Worm (Caenorhabditis elegans) whole organism, young adult: ENCODE results near the gene frm-10.
A peak's percentile ranks its signal among the peaks of the same experiment; 100 is the strongest.

ENCODE experiments used
- B0261.1 ChIP-seq: sonication (generic microtip); optimal IDR thresholded peaks from 2 replicates; lab custom pipeline; 2016; ENCODE audit warnings: mild to moderate bottlenecking, missing genetic modification characterization, moderate library complexity, missing compliant biosample characterization
- C17E4.6 ChIP-seq: fragments of 200-800 bp; sonication (Bioruptor generic); IDR thresholded peaks from 2 replicates; pipeline ENCODE4 v1.3.6; 2022; ENCODE audit warnings: missing genetic modification reagents, missing genetic modification characterization, missing compliant biosample characterization
- D2030.7 ChIP-seq: fragments of 200-800 bp; sonication (Bioruptor generic); IDR thresholded peaks from 2 replicates; pipeline ENCODE4 v1.3.6; 2022; ENCODE audit warnings: missing genetic modification reagents, missing genetic modification characterization, missing compliant biosample characterization
- F22D6.2 ChIP-seq: sonication (generic microtip); optimal IDR thresholded peaks from 2 replicates; lab custom pipeline; 2016; ENCODE audit warnings: mild to moderate bottlenecking, missing genetic modification characterization, missing compliant biosample characterization
- F33H1.4 ChIP-seq: fragments of 200-800 bp; sonication (Bioruptor generic); IDR thresholded peaks from 2 replicates; pipeline ENCODE4 v1.3.6; 2022; ENCODE audit warnings: missing genetic modification reagents, missing genetic modification characterization, missing compliant biosample characterization
- K11D2.4 ChIP-seq: fragments of 200-800 bp; sonication (Bioruptor generic); IDR thresholded peaks from 2 replicates; pipeline ENCODE4 v1.3.6; 2022; ENCODE audit warnings: missing genetic modification reagents, missing genetic modification characterization, missing compliant biosample characterization
- K12H6.12 ChIP-seq: fragments of 200-800 bp; sonication (Bioruptor generic); optimal IDR thresholded peaks from 2 replicates; lab custom pipeline; 2018; ENCODE audit warnings: mild to moderate bottlenecking, missing genetic modification characterization, missing compliant biosample characterization
- Y95B8A.8 ChIP-seq: fragments of 200-800 bp; sonication (Bioruptor generic); IDR thresholded peaks from 2 replicates; pipeline ENCODE4 v1.3.6; 2022; ENCODE audit warnings: missing genetic modification reagents, missing genetic modification characterization, missing compliant biosample characterization
- chd-7 ChIP-seq: sonication (generic microtip); optimal IDR thresholded peaks from 2 replicates; lab custom pipeline; 2016; ENCODE audit warnings: mild to moderate bottlenecking, missing genetic modification characterization, moderate library complexity, missing compliant biosample characterization
- efl-1 ChIP-seq: fragments of 150-350 bp; optimal IDR thresholded peaks from 2 replicates; lab custom pipeline; 2014; ENCODE audit warnings: missing biosample characterization, missing genetic modification reagents, missing genetic modification characterization
- him-1 ChIP-seq: sonication (generic microtip); optimal IDR thresholded peaks from 2 replicates; lab custom pipeline; 2016; ENCODE audit warnings: missing genotype, missing genetic modification reagents, missing genetic modification characterization, missing compliant biosample characterization
- let-526 ChIP-seq: fragments of 200-800 bp; sonication (Bioruptor generic); IDR thresholded peaks from 2 replicates; pipeline ENCODE4 v1.3.6; 2022; ENCODE audit warnings: missing genetic modification reagents, missing genetic modification characterization, missing compliant biosample characterization
- let-607 ChIP-seq, 2 experiments: fragments of 200-800 bp in 1 of 2; sonication (Bioruptor generic) in 1 of 2; sonication (generic microtip) in 1 of 2; optimal IDR thresholded peaks; 2 replicates each; lab custom pipeline; 2016 to 2018; ENCODE audit warnings: mild to moderate bottlenecking in 2 of 2, missing compliant biosample characterization in 2 of 2, missing genetic modification characterization in 2 of 2, moderate library complexity in 2 of 2, missing genotype in 1 of 2
- lin-35 ChIP-seq, 3 experiments: fragments of 150-350 bp in 2 of 3; sonication (generic microtip) in 1 of 3; optimal IDR thresholded peaks; 2 replicates each; lab custom pipeline; 2014 to 2018; ENCODE audit warnings: missing biosample characterization in 3 of 3, missing genetic modification characterization in 3 of 3, missing genetic modification reagents in 3 of 3
- lin-40 ChIP-seq: sonication (generic microtip); optimal IDR thresholded peaks from 2 replicates; lab custom pipeline; 2016; ENCODE audit warnings: missing genetic modification characterization, mild to moderate bottlenecking, missing compliant biosample characterization, missing genotype, missing genetic modification reagents
- lin-54 ChIP-seq: fragments of 200-800 bp; sonication (Bioruptor generic); optimal IDR thresholded peaks from 2 replicates; lab custom pipeline; 2018; ENCODE audit warnings: mild to moderate bottlenecking, missing genetic modification characterization, missing compliant biosample characterization
- madf-8 ChIP-seq: fragments of 200-800 bp; sonication (Bioruptor generic); conservative IDR thresholded peaks from 2 replicates; pipeline ENCODE4 v1.3.6; 2022; ENCODE audit warnings: missing genetic modification reagents, missing genetic modification characterization, missing compliant biosample characterization
- mel-28 ChIP-seq: sonication (generic microtip); optimal IDR thresholded peaks from 2 replicates; lab custom pipeline; 2016; ENCODE audit warnings: borderline replicate concordance, mild to moderate bottlenecking, missing genetic modification characterization, missing compliant biosample characterization
- mxl-1 ChIP-seq: sonication (generic microtip); optimal IDR thresholded peaks from 2 replicates; lab custom pipeline; 2016; ENCODE audit warnings: missing genetic modification characterization, missing compliant biosample characterization
- nfyb-1 ChIP-seq: fragments of 200-800 bp; sonication (Bioruptor generic); IDR thresholded peaks from 2 replicates; pipeline ENCODE4 v1.3.6; 2022; ENCODE audit warnings: missing genetic modification reagents, missing genetic modification characterization, missing compliant biosample characterization
- nhr-120 ChIP-seq: fragments of 200-800 bp; sonication (Bioruptor generic); IDR thresholded peaks from 2 replicates; pipeline ENCODE4 v1.3.6; 2022; ENCODE audit warnings: missing genetic modification characterization, missing compliant biosample characterization
- nhr-179 ChIP-seq: sonication (generic microtip); optimal IDR thresholded peaks from 2 replicates; lab custom pipeline; 2016; ENCODE audit warnings: mild to moderate bottlenecking, missing genetic modification characterization, missing compliant biosample characterization
- pbrm-1 ChIP-seq: fragments of 200-800 bp; sonication (Bioruptor generic); IDR thresholded peaks from 2 replicates; pipeline ENCODE4 v1.3.6; 2022; ENCODE audit warnings: missing genetic modification reagents, missing genetic modification characterization, missing compliant biosample characterization
- rec-8 ChIP-seq, 2 experiments: sonication (generic microtip); optimal IDR thresholded peaks; 2 replicates each; lab custom pipeline; 2016; ENCODE audit warnings: mild to moderate bottlenecking in 2 of 2, missing genetic modification characterization in 2 of 2, missing genetic modification reagents in 2 of 2, missing genotype in 2 of 2, missing biosample characterization in 1 of 2, missing compliant biosample characterization in 1 of 2, moderate library complexity in 1 of 2
- rpc-1 ChIP-seq, 2 experiments: fragments of 150-350 bp in 1 of 2; sonication (generic microtip) in 1 of 2; optimal IDR thresholded peaks; 2 replicates each; lab custom pipeline; 2014 to 2018; ENCODE audit warnings: missing biosample characterization in 1 of 2, missing genetic modification characterization in 1 of 2, missing genetic modification reagents in 1 of 2, missing genotype in 1 of 2
- snpc-1.3 ChIP-seq: sonication (generic microtip); optimal IDR thresholded peaks from 2 replicates; lab custom pipeline; 2017; ENCODE audit warnings: missing genetic modification characterization, mild to moderate bottlenecking, missing compliant biosample characterization, antibody characterized with exemption, moderate library complexity, missing genotype, missing genetic modification reagents; ENCODE audit not compliant: insufficient read depth
- somi-1 ChIP-seq: fragments of 200-800 bp; sonication (Bioruptor generic); optimal IDR thresholded peaks from 2 replicates; lab custom pipeline; 2018; ENCODE audit warnings: mild to moderate bottlenecking, missing genetic modification characterization, missing compliant biosample characterization
- tbp1 ChIP-seq: fragments of 200-800 bp; sonication (Bioruptor generic); optimal IDR thresholded peaks from 2 replicates; lab custom pipeline; 2018; ENCODE audit warnings: mild to moderate bottlenecking, missing genetic modification characterization, missing compliant biosample characterization
- tlf-1 ChIP-seq: fragments of 200-800 bp; sonication (Bioruptor generic); optimal IDR thresholded peaks from 2 replicates; lab custom pipeline; 2018; ENCODE audit warnings: mild to moderate bottlenecking, missing genetic modification characterization, missing compliant biosample characterization
- unc-130 ChIP-seq: sonication (generic microtip); optimal IDR thresholded peaks from 2 replicates; lab custom pipeline; 2016; ENCODE audit warnings: missing genetic modification reagents, missing genetic modification characterization, missing compliant biosample characterization
- zim-3 ChIP-seq: sonication (generic microtip); optimal IDR thresholded peaks from 2 replicates; lab custom pipeline; 2017; ENCODE audit warnings: mild to moderate bottlenecking, missing genetic modification characterization, moderate library complexity, missing compliant biosample characterization
- ztf-18 ChIP-seq: sonication (generic microtip); optimal IDR thresholded peaks from 2 replicates; lab custom pipeline; 2016; ENCODE audit warnings: missing genotype, mild to moderate bottlenecking, missing genetic modification characterization, missing compliant biosample characterization
- ztf-25 ChIP-seq: fragments of 200-800 bp; sonication (Bioruptor generic); IDR thresholded peaks from 2 replicates; pipeline ENCODE4 v1.3.6; 2022; ENCODE audit warnings: missing genetic modification reagents, missing genetic modification characterization, missing compliant biosample characterization
- ztf-3 ChIP-seq: fragments of 200-800 bp; sonication (Bioruptor generic); optimal IDR thresholded peaks from 2 replicates; lab custom pipeline; 2018; ENCODE audit warnings: mild to moderate bottlenecking, missing genetic modification characterization, missing compliant biosample characterization

The frm-10 gene

DNA sequence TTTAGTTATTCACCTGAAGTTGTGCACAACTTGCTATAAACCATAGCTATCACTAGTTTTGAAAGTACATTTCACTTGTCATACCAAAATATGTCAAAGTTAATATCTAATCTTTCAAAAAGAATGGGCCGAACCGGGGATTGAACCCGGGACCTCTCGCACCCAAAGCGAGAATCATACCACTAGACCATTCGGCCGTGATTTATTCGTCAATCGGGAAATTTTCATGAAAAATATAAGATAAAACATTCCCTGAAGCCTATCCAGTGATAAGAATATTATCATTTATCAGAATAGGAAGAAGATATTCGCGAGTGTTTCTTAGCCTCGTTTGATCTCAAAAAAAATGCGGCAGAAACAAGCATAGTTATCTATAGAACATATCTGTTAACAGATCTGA is 44.1 kb downstream of the frm-10 start:
- TF ChIP-seq B0261.1 (tag; lab: Kevin White, UChicago), result peak; percentile 46
- TF ChIP-seq him-1, result peak; percentile 38
- peak; percentile 37 for TF ChIP-seq rpc-1 (optimal IDR thresholded peaks at IDR 0.05; lab: Kevin White, UChicago)
- peak; percentile 70 for TF ChIP-seq rpc-1 (tag; optimal IDR thresholded peaks at IDR 0.05; lab: Kevin White, UChicago)
- TF ChIP-seq tbp1, result peak; percentile 77

ce11 chrV:13509504-13509903 is 46.5 kb downstream of the frm-10 start:
- TF ChIP-seq ztf-25 (0 out of 2 replicates have a peak, but pooled peaks have one; percentile 63), him-1 (peak; percentile 11), rec-8 (tag; optimal IDR thresholded peaks at IDR 0.05; lab: Kevin White, UChicago) (peak in 1 of 2 experiments; percentile 13), D2030.7 (GFP tag; lab: Robert Waterston, UW) (peak; percentile 40; the same call in 1 of the 2 replicates), rpc-1 (optimal IDR thresholded peaks at IDR 0.05; lab: Kevin White, UChicago) (peak; percentile 46), rpc-1 (tag; optimal IDR thresholded peaks at IDR 0.05; lab: Kevin White, UChicago) (peak; percentile 74), madf-8 (GFP tag; lab: Robert Waterston, UW) (0 out of 2 replicates have a peak, but pooled peaks have one; percentile 17), tbp1 (peak; percentile 80), B0261.1 (tag; lab: Kevin White, UChicago) (peak; percentile 56)

DNA sequence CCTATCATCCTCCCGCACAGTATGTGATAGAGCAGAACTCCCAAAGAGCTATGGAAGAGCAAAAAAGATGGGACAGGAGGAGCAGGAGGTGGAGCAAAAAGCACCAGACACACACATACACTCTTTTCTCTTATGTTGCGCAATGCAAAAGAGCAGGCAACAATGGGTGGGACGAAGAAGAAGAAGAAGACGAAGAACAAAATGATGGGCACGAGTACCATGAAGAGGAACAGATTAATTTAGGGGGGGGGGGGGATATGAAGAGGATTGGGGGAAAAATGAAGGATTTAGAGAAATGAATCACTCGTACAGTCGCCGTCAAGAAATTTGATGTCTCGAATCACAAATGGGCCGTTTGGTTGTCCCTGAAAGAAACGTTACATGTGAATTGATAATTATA is 48.6 kb downstream of the frm-10 start, which contains the start of gene avr-15:
Gene avr-15 (minus strand): TSS at position 101 of the 400 bp plus-strand sequence.
- TF ChIP-seq K12H6.12 (tag; lab: Kevin White, UChicago) (no peak), rec-8 (tag; optimal IDR thresholded peaks at IDR 0.05; lab: Kevin White, UChicago) (no peak), mel-28 (tag; lab: Kevin White, UChicago) (no peak), snpc-1.3 (tag; lab: Kevin White, UChicago) (no peak), somi-1 (GFP tag; lab: Kevin White, UChicago) (no peak)

DNA sequence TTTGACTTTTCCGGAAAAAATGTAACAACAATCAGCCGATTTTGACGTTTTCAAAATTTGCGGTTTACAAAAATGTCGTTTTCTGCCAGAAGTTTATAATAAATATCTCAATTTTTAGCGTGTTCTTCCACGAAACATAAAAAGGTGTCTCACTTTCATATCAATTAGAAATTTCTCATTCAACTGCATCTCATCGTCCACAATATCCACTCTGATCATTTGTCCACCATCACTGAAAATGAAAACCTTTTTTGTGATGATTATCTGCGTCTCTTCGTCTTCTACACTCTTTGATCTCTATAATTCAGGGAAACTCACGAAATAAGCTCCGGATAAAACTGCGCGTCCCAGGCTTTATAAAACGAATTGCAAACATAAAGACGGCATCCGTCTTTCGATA is 49.5 kb downstream of the frm-10 start:
- no peak for TF ChIP-seq pbrm-1
- no peak for TF ChIP-seq Y95B8A.8 (GFP tag; lab: Robert Waterston, UW)
- no peak for TF ChIP-seq rpc-1 (optimal IDR thresholded peaks at IDR 0.05; lab: Kevin White, UChicago)
- TF ChIP-seq rpc-1 (tag; optimal IDR thresholded peaks at IDR 0.05; lab: Kevin White, UChicago), result no peak
- no peak for TF ChIP-seq nhr-179 (tag; lab: Kevin White, UChicago)
- no peak for TF ChIP-seq nfyb-1
- TF ChIP-seq let-526 (GFP tag; lab: Robert Waterston, UW), result no peak
- no peak for TF ChIP-seq F33H1.4 (GFP tag; lab: Robert Waterston, UW)
- no peak for TF ChIP-seq lin-40
- TF ChIP-seq, all 124 proteins: peak for 0

DNA sequence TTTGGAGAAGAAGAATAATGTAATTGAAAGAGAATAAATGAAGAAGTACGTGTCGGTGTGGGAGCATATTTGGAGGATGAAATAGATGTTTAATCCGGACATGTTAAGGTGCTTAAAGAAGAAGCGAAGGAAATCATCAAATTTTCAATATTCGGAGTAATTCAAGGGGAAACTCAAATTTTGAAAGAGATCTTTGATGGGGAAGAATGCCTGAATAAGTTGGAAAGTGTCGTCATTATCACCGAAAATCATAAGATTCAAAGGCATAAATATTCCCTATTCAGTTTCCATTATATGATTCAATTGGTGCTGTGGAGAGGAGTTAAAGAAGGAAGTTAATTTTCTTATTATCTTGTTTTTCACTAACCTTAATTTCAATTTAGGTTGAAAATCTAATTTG is 52.1 kb downstream of the frm-10 start, which contains the start of gene semi-1:
Gene semi-1 (minus strand): TSS at position 101 of the 400 bp plus-strand sequence.
- TF ChIP-seq rpc-1 (optimal IDR thresholded peaks at IDR 0.05; lab: Kevin White, UChicago) (no peak), rpc-1 (tag; optimal IDR thresholded peaks at IDR 0.05; lab: Kevin White, UChicago) (no peak), nhr-120 (no peak), lin-35 (GFP tag; optimal IDR thresholded peaks at IDR 0.05; lab: Kevin White, UChicago) (no peak), efl-1 (GFP tag; lab: Kevin White, UChicago) (no peak), F22D6.2 (no peak), unc-130 (GFP tag; lab: Kevin White, UChicago) (no peak), K11D2.4 (GFP tag; lab: Robert Waterston, UW) (no peak), ztf-3 (GFP tag; lab: Kevin White, UChicago) (no peak), rec-8 (tag; optimal IDR thresholded peaks at IDR 0.05; lab: Kevin White, UChicago) (no peak), mxl-1 (tag; lab: Kevin White, UChicago) (no peak), chd-7 (tag; lab: Kevin White, UChicago) (no peak), zim-3 (tag; lab: Kevin White, UChicago) (no peak), ztf-18 (tag; lab: Kevin White, UChicago) (no peak), let-526 (GFP tag; lab: Robert Waterston, UW) (no peak), C17E4.6 (GFP tag; lab: Robert Waterston, UW) (no peak), let-607 (tag; optimal IDR thresholded peaks at IDR 0.05; lab: Kevin White, UChicago) (no peak), lin-54 (GFP tag; lab: Kevin White, UChicago) (no peak), tlf-1 (GFP tag; lab: Kevin White, UChicago) (no peak)
